Fruit fly (Drosophila melanogaster): ENCODE measurements around the gene CG12480.

CG12480 gene

dm6 chrX:14208426-14209208 lies 39.2 kb downstream of the CG12480 start (continued):
- peak; percentile 55 for TF ChIP-seq CG6689 (GFP tag; IDR thresholded peaks at IDR 0.05)
- peak; percentile 71 for TF ChIP-seq fd96Cb (tag; optimal IDR thresholded peaks at IDR 0.05)
- TF ChIP-seq CkIIα-i1 (GFP tag; IDR thresholded peaks at IDR 0.05): no peak
- TF ChIP-seq Lim3 (GFP tag; IDR thresholded peaks at IDR 0.05): no peak
- no peak for TF ChIP-seq Lpt (GFP tag; optimal IDR thresholded peaks at IDR 0.05)
- peak; percentile 35 for TF ChIP-seq Fer3 (tag; optimal IDR thresholded peaks at IDR 0.05)
- peak; percentile 21 for TF ChIP-seq en (GFP tag; optimal IDR thresholded peaks at IDR 0.05)
- TF ChIP-seq sqz (GFP tag; optimal IDR thresholded peaks at IDR 0.05): peak; percentile 57
- peak; percentile 51; the same call in 1 of the 2 replicates for TF ChIP-seq sens-2 (GFP tag; IDR thresholded peaks at IDR 0.05)
- no peak for TF ChIP-seq CG10565 (GFP tag; optimal IDR thresholded peaks at IDR 0.05)
- no peak for TF ChIP-seq p53 (GFP tag; optimal IDR thresholded peaks at IDR 0.05)
- TF ChIP-seq cad (GFP tag; optimal IDR thresholded peaks at IDR 0.05): no peak
- TF ChIP-seq CG1529 (GFP tag; optimal IDR thresholded peaks at IDR 0.05): peak; percentile 46
- no peak for TF ChIP-seq Jarid2 (GFP tag; optimal IDR thresholded peaks at IDR 0.05)
- peak; percentile 70 for TF ChIP-seq Ets65A (GFP tag)
- peak; percentile 58 for TF ChIP-seq CG15269 (tag; optimal IDR thresholded peaks at IDR 0.05)
- TF ChIP-seq dysf (GFP tag; IDR thresholded peaks at IDR 0.05): peak; percentile 52; the same call in 2 of the 3 replicates
- TF ChIP-seq chn (GFP tag; optimal IDR thresholded peaks at IDR 0.05): peak; percentile 30
- TF ChIP-seq CG6765 (GFP tag; optimal IDR thresholded peaks at IDR 0.05): peak; percentile 49
- no peak for TF ChIP-seq ab (GFP tag; optimal IDR thresholded peaks at IDR 0.05)
- peak; percentile 73 for TF ChIP-seq chm (GFP tag; IDR thresholded peaks at IDR 0.05)
- peak; percentile 21 for TF ChIP-seq Side (GFP tag; optimal IDR thresholded peaks at IDR 0.05)
- TF ChIP-seq gcm (GFP tag; optimal IDR thresholded peaks at IDR 0.05): peak; percentile 68
- peak; percentile 61; the same call in 1 of the 2 replicates for TF ChIP-seq CG32767 (GFP tag; IDR thresholded peaks at IDR 0.05)
- TF ChIP-seq Hr39 (optimal IDR thresholded peaks at IDR 0.05): no peak
- TF ChIP-seq CG10209 (GFP tag; optimal IDR thresholded peaks at IDR 0.05): peak; percentile 38
- peak; percentile 83 for TF ChIP-seq Xrp1 (GFP tag; IDR thresholded peaks at IDR 0.05)
- peak; percentile 39 to 82 for TF ChIP-seq bsh (GFP tag; optimal IDR thresholded peaks at IDR 0.05)
- peak; percentile 93 for TF ChIP-seq sens (GFP tag)
- TF ChIP-seq nom (GFP tag; optimal IDR thresholded peaks at IDR 0.05): peak; percentile 74
- no peak for TF ChIP-seq ERR (GFP tag; optimal IDR thresholded peaks at IDR 0.05)
- peak; percentile 59 for TF ChIP-seq CG4424 (GFP tag; optimal IDR thresholded peaks at IDR 0.05)
- TF ChIP-seq CG8089 (GFP tag; optimal IDR thresholded peaks at IDR 0.05): peak; percentile 39
- peak; percentile 58; the same call in 1 of the 2 replicates for TF ChIP-seq CG14014 (GFP tag; IDR thresholded peaks at IDR 0.05)
- peak; percentile 58 for TF ChIP-seq Six4 (GFP tag; optimal IDR thresholded peaks at IDR 0.05)
- peak; percentile 24 for TF ChIP-seq CG15011 (GFP tag; optimal IDR thresholded peaks at IDR 0.05)
- TF ChIP-seq Adf1 (GFP tag; IDR thresholded peaks at IDR 0.05): peak; percentile 97
- peak; percentile 74 for TF ChIP-seq dmrt99B (tag; optimal IDR thresholded peaks at IDR 0.05)
- peak; percentile 46 for TF ChIP-seq Hr3 (GFP tag; optimal IDR thresholded peaks at IDR 0.05)
- peak; percentile 72 for TF ChIP-seq CG7839 (tag; optimal IDR thresholded peaks at IDR 0.05)
- peak; percentile 57 for TF ChIP-seq CG8290 (GFP tag; optimal IDR thresholded peaks at IDR 0.05)
- TF ChIP-seq CG8290 (tag; optimal IDR thresholded peaks at IDR 0.05): peak; percentile 7 to 28
- peak; percentile 83 for TF ChIP-seq CG11504 (tag; optimal IDR thresholded peaks at IDR 0.05)
- no peak for TF ChIP-seq HLH4C (GFP tag; IDR thresholded peaks at IDR 0.05; ENCODE audit: partially characterized antibody)
- TF ChIP-seq Mad (GFP tag; optimal IDR thresholded peaks at IDR 0.05): no peak
- peak; percentile 71 for TF ChIP-seq dmrt11E (tag; optimal IDR thresholded peaks at IDR 0.05)
- no peak for TF ChIP-seq ftz-f1 (GFP tag; optimal IDR thresholded peaks at IDR 0.05)
- TF ChIP-seq Atf3 (GFP tag; optimal IDR thresholded peaks at IDR 0.05): no peak
- peak; percentile 37 for TF ChIP-seq Hsf (GFP tag; optimal IDR thresholded peaks at IDR 0.05)
- TF ChIP-seq CG3163 (GFP tag; optimal IDR thresholded peaks at IDR 0.05): peak; percentile 30
- peak; percentile 46 for TF ChIP-seq pum (GFP tag; optimal IDR thresholded peaks at IDR 0.05)
